Worm (Caenorhabditis elegans): ENCODE results near the gene grwd-1.

DNA sequence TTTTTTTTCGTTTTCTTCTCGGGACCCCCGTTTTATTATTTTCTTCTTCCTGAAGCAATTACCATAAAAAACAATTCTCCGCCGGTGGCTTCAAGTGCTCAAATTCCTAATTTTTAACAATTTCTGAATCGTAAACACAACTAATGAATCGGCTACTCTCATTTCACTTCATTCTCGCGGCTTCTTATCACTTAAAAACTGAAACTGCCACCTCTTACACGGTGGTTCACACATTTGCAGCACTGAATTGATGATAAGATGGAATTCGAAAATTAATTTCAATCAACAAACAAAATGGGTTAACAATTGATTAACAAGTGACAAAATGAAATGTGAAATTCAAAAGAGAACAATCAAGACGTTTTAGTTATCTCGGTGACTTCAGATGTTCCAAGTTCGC is 16.2 kb upstream of the grwd-1 start:
- TF ChIP-seq tab-1 (GFP tag; IDR thresholded peaks at IDR 0.05) (no peak), flt-1 (GFP tag; IDR thresholded peaks at IDR 0.05) (no peak), ztf-23 (GFP tag; IDR thresholded peaks at IDR 0.05) (no peak), cog-1 (tag; optimal IDR thresholded peaks at IDR 0.05) (no peak)
